Worm (Caenorhabditis elegans): Measurements from ENCODE around the gene exos-9.

The exos-9 gene

ce11 chrIII:7161055-7161454 is 36.8 kb downstream of the exos-9 start, which contains the start of gene rnp-7:
Gene rnp-7 (minus strand): TSS chrIII:7161155.
- TF ChIP-seq nhr-77 (tag; optimal IDR thresholded peaks at IDR 0.05): no peak
- TF ChIP-seq ama-1 (optimal IDR thresholded peaks at IDR 0.05): no peak
- no peak for TF ChIP-seq nhr-76 (tag; optimal IDR thresholded peaks at IDR 0.05)
- no peak for TF ChIP-seq fkh-8 (tag; optimal IDR thresholded peaks at IDR 0.05)
- no peak for TF ChIP-seq efl-1 (optimal IDR thresholded peaks at IDR 0.05)
- peak in 1 of 2 experiments; percentile 59 for TF ChIP-seq efl-1 (GFP tag; optimal IDR thresholded peaks at IDR 0.05 in 1 of 2)
- TF ChIP-seq nhr-47 (tag; optimal IDR thresholded peaks at IDR 0.05): no peak

DNA sequence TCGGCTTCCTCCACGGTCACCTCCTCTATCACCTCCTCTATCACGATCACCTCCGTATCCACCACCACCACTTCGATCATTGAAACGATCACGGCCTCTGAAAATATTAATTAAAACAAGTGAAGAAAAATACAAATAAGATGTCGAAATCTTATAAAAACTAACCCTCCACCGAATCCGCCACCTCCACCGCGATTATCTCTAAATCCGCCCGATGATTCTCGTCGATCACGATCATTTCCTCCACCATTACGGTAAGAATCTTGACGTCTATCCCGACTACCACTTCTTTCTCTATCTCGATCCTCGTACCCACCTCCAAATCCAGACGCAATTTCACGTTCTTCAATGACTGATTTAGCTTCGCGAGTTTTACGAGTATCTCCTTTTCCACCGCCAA is 38.6 kb downstream of the exos-9 start:
- no peak for TF ChIP-seq lsy-2 (tag; optimal IDR thresholded peaks at IDR 0.05)
- TF ChIP-seq pag-3 (tag; optimal IDR thresholded peaks at IDR 0.05; ENCODE audit: borderline replicate concordance, insufficient read depth): no peak
- no peak for TF ChIP-seq ztf-11 (tag; optimal IDR thresholded peaks at IDR 0.05)
- TF ChIP-seq blmp-1 (tag; optimal IDR thresholded peaks at IDR 0.05): no peak
- TF ChIP-seq ceh-88 (GFP tag; IDR thresholded peaks at IDR 0.05): no peak
- no peak for TF ChIP-seq irx-1 (tag; optimal IDR thresholded peaks at IDR 0.05)
- TF ChIP-seq tbx-2 (tag; optimal IDR thresholded peaks at IDR 0.05): no peak
- TF ChIP-seq efl-1 (optimal IDR thresholded peaks at IDR 0.05): no peak
- TF ChIP-seq efl-1 (GFP tag; optimal IDR thresholded peaks at IDR 0.05 in 1 of 2): no peak
- no peak for TF ChIP-seq alr-1 (tag; optimal IDR thresholded peaks at IDR 0.05; ENCODE audit: borderline replicate concordance)
- no peak for TF ChIP-seq snu-23 (GFP tag; optimal IDR thresholded peaks at IDR 0.05)
- TF ChIP-seq aha-1 (tag; optimal IDR thresholded peaks at IDR 0.05): no peak
- no peak for TF ChIP-seq isw-1 (GFP tag; IDR thresholded peaks at IDR 0.05)

- TF ChIP-seq ztf-4 (tag; optimal IDR thresholded peaks at IDR 0.05): no peak
- no peak for TF ChIP-seq fkh-4 (tag; optimal IDR thresholded peaks at IDR 0.05; ENCODE audit: borderline replicate concordance)
- TF ChIP-seq ets-5 (GFP tag; IDR thresholded peaks at IDR 0.05): no peak
These were observed 39.2 kb downstream of the exos-9 start, which contains the start of gene nuo-4 for ce11 chrIII:7158709-7159108. Gene nuo-4 (minus strand): TSS chrIII:7158809.

- peak; percentile 94 for TF ChIP-seq swsn-7 (tag; optimal IDR thresholded peaks at IDR 0.05)
- TF ChIP-seq grh-1 (GFP tag; IDR thresholded peaks at IDR 0.05): peak; percentile 77
- peak; percentile 94 for TF ChIP-seq ztf-4 (tag; optimal IDR thresholded peaks at IDR 0.05)
- no peak for TF ChIP-seq pag-3 (tag; optimal IDR thresholded peaks at IDR 0.05; ENCODE audit: borderline replicate concordance, insufficient read depth)
- peak; percentile 52 for TF ChIP-seq nhr-237 (tag; optimal IDR thresholded peaks at IDR 0.05)
- peak; percentile 70 for TF ChIP-seq skn-1 (tag; optimal IDR thresholded peaks at IDR 0.05)
- TF ChIP-seq sptf-1 (tag; optimal IDR thresholded peaks at IDR 0.05): no peak
- peak; percentile 41 for TF ChIP-seq sup-37 (GFP tag; optimal IDR thresholded peaks at IDR 0.05)
- peak; percentile 78 to 83 for TF ChIP-seq lin-35 (GFP tag; optimal IDR thresholded peaks at IDR 0.05)
- TF ChIP-seq unc-86 (tag; optimal IDR thresholded peaks at IDR 0.05): peak; percentile 97
- TF ChIP-seq efl-3 (GFP tag; optimal IDR thresholded peaks at IDR 0.05): no peak
- TF ChIP-seq lin-15B (tag; optimal IDR thresholded peaks at IDR 0.05): peak; percentile 66
- peak in 1 of 2 experiments; percentile 43 for TF ChIP-seq ztf-11 (tag; optimal IDR thresholded peaks at IDR 0.05)
- TF ChIP-seq tlp-1 (tag; optimal IDR thresholded peaks at IDR 0.05): no peak
- no peak for TF ChIP-seq ets-5 (GFP tag; IDR thresholded peaks at IDR 0.05)
- peak; percentile 93 for TF ChIP-seq isw-1 (GFP tag; IDR thresholded peaks at IDR 0.05)
- no peak for TF ChIP-seq nhr-12 (tag; optimal IDR thresholded peaks at IDR 0.05)
- TF ChIP-seq egl-13 (tag; optimal IDR thresholded peaks at IDR 0.05): peak; percentile 82
- TF ChIP-seq rnt-1 (tag; optimal IDR thresholded peaks at IDR 0.05): peak; percentile 90
- peak; percentile 86 for TF ChIP-seq nhr-90 (tag; optimal IDR thresholded peaks at IDR 0.05; ENCODE audit: poor library complexity)
- peak; percentile 34 for TF ChIP-seq aha-1 (tag; optimal IDR thresholded peaks at IDR 0.05)
- peak; percentile 100 for TF ChIP-seq egl-27 (tag; optimal IDR thresholded peaks at IDR 0.05)
- TF ChIP-seq dsc-1 (tag; optimal IDR thresholded peaks at IDR 0.05): peak; percentile 86
- peak; percentile 97 for TF ChIP-seq nhr-85 (tag)
- TF ChIP-seq ceh-63 (GFP tag; optimal IDR thresholded peaks at IDR 0.05): no peak
- peak; percentile 82 for TF ChIP-seq pax-3 (tag; optimal IDR thresholded peaks at IDR 0.05)
- peak; percentile 92 to 94 for TF ChIP-seq lsy-2 (tag; optimal IDR thresholded peaks at IDR 0.05)
- TF ChIP-seq aly-2 (tag; optimal IDR thresholded peaks at IDR 0.05): peak; percentile 69
- TF ChIP-seq snpc-4 (tag; optimal IDR thresholded peaks at IDR 0.05): peak; percentile 68
- no peak for TF ChIP-seq ceh-90 (tag; optimal IDR thresholded peaks at IDR 0.05)
- TF ChIP-seq irx-1 (tag; optimal IDR thresholded peaks at IDR 0.05): peak; percentile 86
- peak; percentile 98 for TF ChIP-seq fkh-8 (tag; optimal IDR thresholded peaks at IDR 0.05)
- no peak for TF ChIP-seq hlh-17 (GFP tag; optimal IDR thresholded peaks at IDR 0.05; ENCODE audit: borderline replicate concordance)
- TF ChIP-seq nhr-47 (tag; optimal IDR thresholded peaks at IDR 0.05): peak; percentile 95
- TF ChIP-seq ceh-8 (GFP tag; optimal IDR thresholded peaks at IDR 0.05): peak; percentile 82
These were observed 42.2 kb downstream of the exos-9 start for ce11 chrIII:7155631-7156030.
